Worm (Caenorhabditis elegans) whole organism, late embryonic: ENCODE data around the gene zip-10.

Experiments
- K02D7.2 ChIP-seq: sonication (generic microtip); optimal IDR thresholded peaks from 2 replicates; lab custom pipeline; 2017; ENCODE audit warnings: mild to moderate bottlenecking, missing genetic modification characterization, missing compliant biosample characterization
- ama-1 ChIP-seq: fragments of 150-350 bp; optimal IDR thresholded peaks from 2 replicates; lab custom pipeline; 2014
- fkh-10 ChIP-seq: fragments of 150-350 bp; optimal IDR thresholded peaks from 2 replicates; lab custom pipeline; 2014; ENCODE audit warnings: missing biosample characterization, missing genetic modification reagents, missing genetic modification characterization
- lin-11 ChIP-seq: fragments of 200-800 bp; sonication (Bioruptor generic); optimal IDR thresholded peaks from 2 replicates; lab custom pipeline; 2018; ENCODE audit warnings: mild to moderate bottlenecking, missing genetic modification characterization, missing compliant biosample characterization
- mec-3 ChIP-seq: sonication (generic microtip); optimal IDR thresholded peaks from 2 replicates; lab custom pipeline; 2016; ENCODE audit warnings: borderline replicate concordance, missing genetic modification characterization, missing compliant biosample characterization
- pha-4 ChIP-seq: fragments of 150-350 bp; optimal IDR thresholded peaks from 2 replicates; lab custom pipeline; 2018; ENCODE audit warnings: missing biosample characterization, missing genetic modification reagents, missing genetic modification characterization
- ref-2 ChIP-seq: sonication (generic microtip); optimal IDR thresholded peaks from 2 replicates; lab custom pipeline; 2016; ENCODE audit warnings: missing genetic modification characterization, missing compliant biosample characterization

DNA sequence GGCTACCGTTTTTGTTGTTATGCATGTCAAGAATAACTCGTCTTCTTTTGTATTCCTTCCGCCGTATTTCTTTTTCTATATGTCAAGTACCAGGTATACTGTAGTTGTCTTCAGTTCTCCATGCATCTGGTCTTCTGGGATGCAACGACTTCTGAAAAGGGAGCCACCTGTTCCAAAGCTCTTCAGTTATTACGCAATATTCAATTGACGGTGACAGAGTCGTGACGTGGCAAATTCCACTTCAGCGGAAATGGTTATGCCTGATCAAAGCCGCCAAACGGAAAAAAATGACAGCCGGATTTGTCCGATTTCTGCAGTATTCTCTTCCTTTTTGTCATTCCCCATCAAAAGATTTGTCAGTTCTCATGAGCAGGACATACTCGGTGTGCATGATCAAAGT, 5.9 kb upstream of the zip-10 start:
- TF ChIP-seq lin-11 (no peak), K02D7.2 (tag; lab: Kevin White, UChicago) (no peak), pha-4 (tag; lab: Kevin White, UChicago) (no peak), ama-1 (no peak), mec-3 (tag; lab: Kevin White, UChicago) (no peak), fkh-10 (no peak), ref-2 (tag; lab: Kevin White, UChicago) (no peak)
